Worm (Caenorhabditis elegans) whole organism, L3 larva: Measurements from ENCODE around the gene F35G12.5.

ENCODE experiments used
- R02D3.7 ChIP-seq: fragments of 150-350 bp; optimal IDR thresholded peaks from 2 replicates; lab custom pipeline; 2014; ENCODE audit warnings: missing biosample characterization, missing genetic modification characterization
- ZK546.5 ChIP-seq: sonication (generic microtip); optimal IDR thresholded peaks from 2 replicates; lab custom pipeline; 2017; ENCODE audit warnings: missing biosample characterization, missing genetic modification characterization
- aly-2 ChIP-seq: fragments of 150-350 bp; optimal IDR thresholded peaks from 2 replicates; lab custom pipeline; 2014; ENCODE audit warnings: missing biosample characterization, missing genetic modification characterization
- ama-1 ChIP-seq: fragments of 150-350 bp; optimal IDR thresholded peaks from 2 replicates; lab custom pipeline; 2018
- ceh-16 ChIP-seq: sonication (generic microtip); optimal IDR thresholded peaks from 2 replicates; lab custom pipeline; 2017; ENCODE audit warnings: missing biosample characterization, missing genetic modification characterization
- ceh-28 ChIP-seq: fragments of 150-350 bp; optimal IDR thresholded peaks from 2 replicates; lab custom pipeline; 2014; ENCODE audit warnings: missing biosample characterization, missing genetic modification reagents, missing genetic modification characterization
- ceh-82 ChIP-seq: fragments of 150-350 bp; optimal IDR thresholded peaks from 2 replicates; lab custom pipeline; 2014; ENCODE audit warnings: missing biosample characterization, missing genetic modification characterization
- daf-12 ChIP-seq: fragments of 150-350 bp; optimal IDR thresholded peaks from 2 replicates; lab custom pipeline; 2014; ENCODE audit warnings: missing biosample characterization, missing genetic modification reagents, missing genetic modification characterization
- egl-27 ChIP-seq: sonication (generic microtip); optimal IDR thresholded peaks from 4 replicates; lab custom pipeline; 2017; ENCODE audit warnings: missing biosample characterization, missing genetic modification reagents, missing genetic modification characterization
- egl-5 ChIP-seq: fragments of 150-350 bp; optimal IDR thresholded peaks from 2 replicates; lab custom pipeline; 2017; ENCODE audit warnings: missing biosample characterization, missing genetic modification reagents, missing genetic modification characterization, inconsistent platforms
- elt-1 ChIP-seq: fragments of 150-350 bp; optimal IDR thresholded peaks from 2 replicates; lab custom pipeline; 2014; ENCODE audit warnings: missing biosample characterization, missing genetic modification characterization
- elt-2 ChIP-seq: sonication (generic microtip); optimal IDR thresholded peaks from 2 replicates; lab custom pipeline; 2016; ENCODE audit warnings: missing genetic modification reagents, mild to moderate bottlenecking, missing genetic modification characterization, missing compliant biosample characterization
- elt-3 ChIP-seq, 3 experiments: fragments of 150-350 bp in 1 of 3; sonication (generic microtip) in 2 of 3; optimal IDR thresholded peaks; 2 replicates in 2 of 3; 4 replicates in 1 of 3; lab custom pipeline; 2014 to 2017; ENCODE audit warnings: missing biosample characterization in 3 of 3, missing genetic modification characterization in 3 of 3
- fkh-10 ChIP-seq: sonication (generic microtip); optimal IDR thresholded peaks from 2 replicates; lab custom pipeline; 2017; ENCODE audit warnings: missing biosample characterization, missing genetic modification reagents, missing genetic modification characterization
- fkh-2 ChIP-seq: fragments of 150-350 bp; optimal IDR thresholded peaks from 2 replicates; lab custom pipeline; 2014; ENCODE audit warnings: missing biosample characterization, missing genetic modification reagents, missing genetic modification characterization
- fos-1 ChIP-seq: fragments of 150-350 bp; optimal IDR thresholded peaks from 2 replicates; lab custom pipeline; 2014; ENCODE audit warnings: missing biosample characterization, missing genetic modification characterization
- lin-39 ChIP-seq: fragments of 150-350 bp; optimal IDR thresholded peaks from 2 replicates; lab custom pipeline; 2018; ENCODE audit warnings: missing biosample characterization, missing genetic modification reagents, missing genetic modification characterization
- lsy-12 ChIP-seq: sonication (generic microtip); optimal IDR thresholded peaks from 2 replicates; lab custom pipeline; 2016; ENCODE audit warnings: mild to moderate bottlenecking, missing genetic modification characterization, missing compliant biosample characterization
- mml-1 ChIP-seq: fragments of 150-350 bp; sonication (generic microtip); optimal IDR thresholded peaks from 3 replicates; lab custom pipeline; 2014; ENCODE audit warnings: missing biosample characterization, missing genetic modification characterization
- nfya-1 ChIP-seq: sonication (generic microtip); optimal IDR thresholded peaks from 2 replicates; lab custom pipeline; 2017; ENCODE audit warnings: missing genetic modification characterization, mild to moderate bottlenecking, missing compliant biosample characterization, antibody characterized with exemption, moderate library complexity; ENCODE audit not compliant: insufficient read depth
- nhr-11 ChIP-seq: fragments of 150-350 bp; optimal IDR thresholded peaks from 2 replicates; lab custom pipeline; 2014; ENCODE audit warnings: missing biosample characterization, missing genetic modification characterization
- nhr-23 ChIP-seq: fragments of 150-350 bp; optimal IDR thresholded peaks from 2 replicates; lab custom pipeline; 2014; ENCODE audit warnings: missing biosample characterization, missing genetic modification reagents, missing genetic modification characterization
- nhr-237 ChIP-seq: fragments of 150-350 bp; optimal IDR thresholded peaks from 2 replicates; lab custom pipeline; 2014; ENCODE audit warnings: missing biosample characterization, missing genetic modification characterization
- nhr-25 ChIP-seq: sonication (generic microtip); optimal IDR thresholded peaks from 2 replicates; lab custom pipeline; 2017; ENCODE audit warnings: missing biosample characterization, missing genetic modification characterization
- nhr-28 ChIP-seq: fragments of 150-350 bp; optimal IDR thresholded peaks from 2 replicates; lab custom pipeline; 2014; ENCODE audit warnings: missing biosample characterization, missing genetic modification characterization
- nhr-43 ChIP-seq: sonication (generic microtip); optimal IDR thresholded peaks from 2 replicates; lab custom pipeline; 2016; ENCODE audit warnings: mild to moderate bottlenecking, missing genetic modification characterization, missing compliant biosample characterization; ENCODE audit not compliant: poor library complexity, severe bottlenecking
- nhr-67 ChIP-seq: fragments of 150-350 bp; optimal IDR thresholded peaks from 2 replicates; lab custom pipeline; 2014; ENCODE audit warnings: missing biosample characterization, missing genetic modification characterization
- nhr-77 ChIP-seq: fragments of 150-350 bp; optimal IDR thresholded peaks from 2 replicates; lab custom pipeline; 2014; ENCODE audit warnings: missing biosample characterization, missing genetic modification characterization
- pha-4 ChIP-seq: fragments of 150-350 bp; optimal IDR thresholded peaks from 2 replicates; lab custom pipeline; 2014; ENCODE audit warnings: missing biosample characterization, missing genetic modification reagents, missing genetic modification characterization
- pqm-1 ChIP-seq: fragments of 150-350 bp; optimal IDR thresholded peaks from 2 replicates; lab custom pipeline; 2017; ENCODE audit warnings: missing biosample characterization, missing genetic modification characterization, inconsistent platforms
- sea-2 ChIP-seq: fragments of 150-350 bp; sonication (generic microtip); optimal IDR thresholded peaks from 4 replicates; lab custom pipeline; 2014; ENCODE audit warnings: missing biosample characterization, missing genetic modification reagents, missing genetic modification characterization
- skn-1 ChIP-seq: fragments of 150-350 bp; optimal IDR thresholded peaks from 2 replicates; lab custom pipeline; 2014; ENCODE audit warnings: missing biosample characterization, missing genetic modification characterization
- snpc-4 ChIP-seq: fragments of 150-350 bp; optimal IDR thresholded peaks from 2 replicates; lab custom pipeline; 2014; ENCODE audit warnings: missing biosample characterization, missing genetic modification characterization
- tbx-2 ChIP-seq: sonication (generic microtip); optimal IDR thresholded peaks from 2 replicates; lab custom pipeline; 2016; ENCODE audit warnings: mild to moderate bottlenecking, missing genetic modification characterization, missing compliant biosample characterization
- unc-39 ChIP-seq: sonication (generic microtip); optimal IDR thresholded peaks from 4 replicates; lab custom pipeline; 2017; ENCODE audit warnings: missing biosample characterization, missing genetic modification characterization
- unc-62 ChIP-seq: fragments of 150-350 bp; sonication (generic microtip); optimal IDR thresholded peaks from 4 replicates; lab custom pipeline; 2014; ENCODE audit warnings: missing biosample characterization, missing genetic modification reagents, missing genetic modification characterization
- zag-1 ChIP-seq: fragments of 150-350 bp; optimal IDR thresholded peaks from 2 replicates; lab custom pipeline; 2014; ENCODE audit warnings: missing biosample characterization, missing genetic modification characterization
- ztf-11 ChIP-seq: fragments of 150-350 bp; optimal IDR thresholded peaks from 2 replicates; lab custom pipeline; 2014; ENCODE audit warnings: missing biosample characterization, missing genetic modification characterization
- ztf-4 ChIP-seq: fragments of 150-350 bp; optimal IDR thresholded peaks from 2 replicates; lab custom pipeline; 2014; ENCODE audit warnings: missing biosample characterization, missing genetic modification characterization

The F35G12.5 gene

DNA sequence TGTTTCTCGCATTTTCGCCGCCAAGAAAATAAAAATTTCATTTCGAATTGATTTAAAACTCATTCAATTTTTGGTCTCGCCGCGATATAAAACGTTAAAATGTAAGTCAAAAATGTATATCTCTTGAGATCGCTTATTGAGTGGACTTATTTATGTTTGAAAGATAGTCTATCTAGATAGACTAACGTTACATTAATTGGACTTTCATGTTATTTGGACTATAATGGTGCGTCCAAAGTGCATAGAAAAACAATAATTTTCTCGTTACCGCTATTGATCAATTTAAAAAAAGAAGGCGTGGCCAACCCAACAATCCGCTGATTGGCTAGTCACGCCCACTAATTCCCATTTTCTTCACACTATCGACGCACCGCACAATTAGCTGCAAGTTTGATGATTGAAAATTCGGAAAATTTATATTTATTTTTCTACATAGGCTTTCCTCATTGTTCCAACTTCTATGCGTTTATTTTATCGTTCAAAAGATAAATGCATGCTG, at the start of gene F35G12.5:
Gene F35G12.5, plus strand, starts transcription at position 51 of the 499 bp plus-strand sequence.
- no peak for TF ChIP-seq sea-2
- peak; percentile 97 for TF ChIP-seq nfya-1 (tag; lab: Kevin White, UChicago)

ce11 chrIII:4540604-4541003, 43.3 kb upstream of the F35G12.5 start, which contains the start of gene ugt-62:
TSS of gene ugt-62 (minus strand) at chrIII:4540623.
- TF ChIP-seq elt-2 (tag; lab: Kevin White, UChicago): peak; percentile 92
- TF ChIP-seq nhr-67: no peak
- no peak for TF ChIP-seq R02D3.7 (tag; lab: Kevin White, UChicago)
- peak; percentile 75 for TF ChIP-seq pqm-1
- TF ChIP-seq, all 47 proteins: peak for 2

DNA sequence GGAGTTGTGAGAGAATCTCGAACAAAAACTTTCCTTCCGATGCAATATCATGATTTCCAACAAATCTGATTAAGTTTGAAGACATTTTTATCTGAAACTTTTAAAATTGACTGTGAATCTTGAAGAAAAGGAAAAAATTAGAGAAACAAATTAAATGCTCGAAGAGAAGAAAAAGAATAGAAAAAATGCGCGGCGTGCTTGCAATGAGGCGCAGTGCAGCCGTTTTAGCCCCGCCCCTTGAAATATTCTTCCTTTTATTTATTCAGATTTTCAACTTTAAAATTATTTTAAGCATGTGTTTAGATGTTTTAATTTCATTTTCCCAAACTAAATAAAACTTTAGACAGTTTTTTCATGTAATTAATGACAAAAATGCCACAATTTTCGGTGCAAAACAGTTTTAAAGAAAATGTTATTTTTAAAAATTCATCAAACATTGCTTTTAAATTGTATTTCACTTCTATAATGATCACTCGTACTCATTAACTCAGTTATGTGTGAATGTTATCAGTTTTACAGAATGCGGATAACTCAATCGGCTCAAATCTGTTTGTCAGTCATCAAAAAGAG, 41.5 kb upstream of the F35G12.5 start, which contains the start of the genes mrps-34 and cisd-3.1:
Gene mrps-34, minus strand, starts transcription at position 91 of the 570 bp plus-strand sequence.
Gene cisd-3.1, plus strand, starts transcription at position 520 of the 570 bp plus-strand sequence.
- TF ChIP-seq pha-4 (peak; percentile 42), unc-39 (tag; lab: Kevin White, UChicago) (no peak), sea-2 (no peak), ztf-11 (tag; lab: Kevin White, UChicago) (no peak), fkh-10 (GFP tag; lab: Kevin White, UChicago) (no peak), nhr-77 (tag; lab: Kevin White, UChicago) (no peak), skn-1 (no peak), daf-12 (tag; lab: Kevin White, UChicago) (no peak), nfya-1 (tag; lab: Kevin White, UChicago) (peak; percentile 46), tbx-2 (tag; lab: Kevin White, UChicago) (no peak), ZK546.5 (tag; lab: Kevin White, UChicago) (no peak), snpc-4 (tag; lab: Kevin White, UChicago) (peak; percentile 1)

- no peak for TF ChIP-seq ama-1 (lab: Kevin White, UChicago)
- TF ChIP-seq elt-1 (tag; lab: Kevin White, UChicago): no peak
- no peak for TF ChIP-seq ztf-11 (tag; lab: Kevin White, UChicago)
- TF ChIP-seq mml-1 (tag; lab: Kevin White, UChicago): no peak
- TF ChIP-seq nhr-23: no peak
- TF ChIP-seq zag-1: no peak
- no peak for TF ChIP-seq ceh-28 (tag; lab: Kevin White, UChicago)
- TF ChIP-seq elt-3 (tag; optimal IDR thresholded peaks at IDR 0.05; lab: Kevin White, UChicago): no peak
- TF ChIP-seq daf-12 (tag; lab: Kevin White, UChicago): no peak
- TF ChIP-seq nhr-25 (tag; lab: Kevin White, UChicago): no peak
- TF ChIP-seq nhr-28: no peak
- no peak for TF ChIP-seq ZK546.5 (tag; lab: Kevin White, UChicago)
Observed at ce11 chrIII:4544959-4545358, 39.0 kb upstream of the F35G12.5 start, which contains the start of gene M88.3. TSS of gene M88.3 (minus strand) at chrIII:4545059.

DNA sequence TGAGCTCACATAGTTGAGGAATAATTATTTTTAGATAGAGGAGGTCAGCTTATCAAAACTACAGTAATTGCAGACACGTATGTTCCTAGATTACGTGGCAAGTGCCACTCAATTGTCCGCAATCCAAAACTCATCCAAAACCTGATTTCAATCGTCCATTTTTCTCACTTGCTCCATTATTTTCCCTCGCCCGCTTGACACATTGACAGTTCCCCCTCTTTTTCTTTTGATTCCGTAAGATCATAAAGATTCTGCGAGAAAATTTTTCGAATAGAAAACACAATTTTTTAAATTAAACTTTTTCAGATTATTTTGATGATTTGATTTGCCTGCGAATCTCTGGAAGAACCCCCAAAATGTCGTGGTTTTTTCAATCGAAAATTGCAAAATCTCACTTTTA, 35.2 kb upstream of the F35G12.5 start, which contains the start of gene M88.4:
Gene M88.4, plus strand, starts transcription at position 301 of the 400 bp plus-strand sequence.
- TF ChIP-seq egl-27 (tag; lab: Kevin White, UChicago): no peak
- TF ChIP-seq nhr-67: no peak

ce11 chrIII:4551963-4552362, 32.0 kb upstream of the F35G12.5 start:
- TF ChIP-seq nhr-23 (peak; percentile 61), ZK546.5 (tag; lab: Kevin White, UChicago) (no peak), fkh-10 (GFP tag; lab: Kevin White, UChicago) (no peak), unc-62 (GFP tag; lab: Kevin White, UChicago) (no peak), elt-1 (tag; lab: Kevin White, UChicago) (no peak), snpc-4 (tag; lab: Kevin White, UChicago) (peak; percentile 38), egl-5 (tag; lab: Kevin White, UChicago) (peak; percentile 27), nhr-237 (tag; lab: Kevin White, UChicago) (no peak), mml-1 (tag; lab: Kevin White, UChicago) (no peak), nhr-25 (tag; lab: Kevin White, UChicago) (peak; percentile 79), nhr-43 (tag; lab: Kevin White, UChicago) (peak; percentile 11), ztf-11 (tag; lab: Kevin White, UChicago) (no peak), nfya-1 (tag; lab: Kevin White, UChicago) (peak; percentile 81), egl-27 (tag; lab: Kevin White, UChicago) (no peak), daf-12 (tag; lab: Kevin White, UChicago) (no peak), nhr-77 (tag; lab: Kevin White, UChicago) (no peak), lsy-12 (tag; lab: Kevin White, UChicago) (peak; percentile 48), ceh-16 (tag; lab: Kevin White, UChicago) (no peak), lin-39 (peak; percentile 87), fos-1 (no peak), R02D3.7 (tag; lab: Kevin White, UChicago) (peak; percentile 52), aly-2 (tag; lab: Kevin White, UChicago) (no peak), nhr-11 (tag; lab: Kevin White, UChicago) (no peak), fkh-2 (tag; lab: Kevin White, UChicago) (peak; percentile 19), elt-3 (tag; optimal IDR thresholded peaks at IDR 0.05; lab: Kevin White, UChicago) (no peak), nhr-67 (no peak), unc-39 (tag; lab: Kevin White, UChicago) (no peak), ztf-4 (tag; lab: Kevin White, UChicago) (no peak), ceh-82 (no peak), sea-2 (no peak)
